Worm (Caenorhabditis elegans) whole organism, L2 larva: ENCODE results near the gene K07H8.8.

ENCODE experiments used
- ZK546.5 ChIP-seq: sonication (generic microtip); optimal IDR thresholded peaks from 2 replicates; lab custom pipeline; 2017; ENCODE audit warnings: missing biosample characterization, missing genetic modification characterization
- ama-1 ChIP-seq: fragments of 150-350 bp; optimal IDR thresholded peaks from 2 replicates; lab custom pipeline; 2018; ENCODE audit warnings: inconsistent platforms
- elt-1 ChIP-seq: fragments of 150-350 bp; optimal IDR thresholded peaks from 2 replicates; lab custom pipeline; 2014; ENCODE audit warnings: missing biosample characterization, missing genetic modification characterization
- elt-3 ChIP-seq: sonication (generic microtip); optimal IDR thresholded peaks from 2 replicates; lab custom pipeline; 2017; ENCODE audit warnings: missing biosample characterization, missing genetic modification characterization
- mdl-1 ChIP-seq, 2 experiments: fragments of 150-350 bp in 1 of 2; sonication (generic microtip) in 1 of 2; optimal IDR thresholded peaks; 2 replicates each; lab custom pipeline; 2017; ENCODE audit warnings: missing biosample characterization in 2 of 2, missing genetic modification characterization in 2 of 2
- nhr-10 ChIP-seq: sonication (generic microtip); optimal IDR thresholded peaks from 2 replicates; lab custom pipeline; 2017; ENCODE audit warnings: missing biosample characterization, missing genetic modification characterization
- nhr-12 ChIP-seq: fragments of 150-350 bp; optimal IDR thresholded peaks from 2 replicates; lab custom pipeline; 2014; ENCODE audit warnings: missing biosample characterization, missing genetic modification characterization
- nhr-23 ChIP-seq: fragments of 150-350 bp; optimal IDR thresholded peaks from 2 replicates; lab custom pipeline; 2014; ENCODE audit warnings: missing biosample characterization, missing genetic modification reagents, missing genetic modification characterization
- sma-9 ChIP-seq, 2 experiments: fragments of 150-350 bp in 1 of 2; sonication (generic microtip) in 1 of 2; optimal IDR thresholded peaks; 2 replicates each; lab custom pipeline; 2014 to 2016; ENCODE audit warnings: missing genetic modification characterization in 2 of 2, mild to moderate bottlenecking in 1 of 2, missing biosample characterization in 1 of 2, missing compliant biosample characterization in 1 of 2, missing genetic modification reagents in 1 of 2, moderate library complexity in 1 of 2
- unc-55 ChIP-seq: fragments of 150-350 bp; sonication (generic microtip); optimal IDR thresholded peaks from 3 replicates; lab custom pipeline; 2014; ENCODE audit warnings: missing biosample characterization, missing genetic modification reagents, missing genetic modification characterization
- unc-62 ChIP-seq: fragments of 150-350 bp; optimal IDR thresholded peaks from 2 replicates; lab custom pipeline; 2014; ENCODE audit warnings: missing biosample characterization, missing genetic modification reagents, missing genetic modification characterization
- zag-1 ChIP-seq: fragments of 150-350 bp; optimal IDR thresholded peaks from 2 replicates; lab custom pipeline; 2014; ENCODE audit warnings: missing biosample characterization, missing genetic modification characterization
- ztf-11 ChIP-seq: sonication (generic microtip); optimal IDR thresholded peaks from 2 replicates; lab custom pipeline; 2017; ENCODE audit warnings: missing biosample characterization, missing genetic modification characterization

- no peak for TF ChIP-seq nhr-10 (tag; lab: Kevin White, UChicago)
- no peak for TF ChIP-seq mdl-1 (tag; optimal IDR thresholded peaks at IDR 0.05; lab: Kevin White, UChicago)
- TF ChIP-seq ama-1 (lab: Kevin White, UChicago) = no peak
- TF ChIP-seq elt-3 = no peak
- TF ChIP-seq ZK546.5 (tag; lab: Kevin White, UChicago) = no peak
- no peak for TF ChIP-seq unc-62 (GFP tag; lab: Kevin White, UChicago)
- no peak for TF ChIP-seq unc-55 (GFP tag; lab: Kevin White, UChicago)
- no peak for TF ChIP-seq zag-1
- no peak for TF ChIP-seq nhr-23 (tag; lab: Kevin White, UChicago)
- peak; percentile 51 for TF ChIP-seq sma-9 (GFP tag; optimal IDR thresholded peaks at IDR 0.05; lab: Kevin White, UChicago)
- no peak for TF ChIP-seq sma-9 (tag; optimal IDR thresholded peaks at IDR 0.05; lab: Kevin White, UChicago)
- no peak for TF ChIP-seq ztf-11
- TF ChIP-seq nhr-12 (tag; lab: Kevin White, UChicago) = no peak
- no peak for TF ChIP-seq elt-1
These were observed 25.0 kb downstream of the K07H8.8 start for ce11 chrIV:8243170-8243569.
